Worm (Caenorhabditis elegans) whole organism, L2 larva: ENCODE results near the gene srd-50.

Experiments
- C34F6.9 ChIP-seq: fragments of 150-350 bp; optimal IDR thresholded peaks from 2 replicates; lab custom pipeline; 2014; ENCODE audit warnings: missing biosample characterization, missing genetic modification characterization
- F13H6.1 ChIP-seq: sonication (generic microtip); optimal IDR thresholded peaks from 2 replicates; lab custom pipeline; 2016; ENCODE audit warnings: missing genetic modification characterization, missing compliant biosample characterization
- R02D3.7 ChIP-seq: fragments of 150-350 bp; optimal IDR thresholded peaks from 2 replicates; lab custom pipeline; 2014; ENCODE audit warnings: missing biosample characterization, missing genetic modification characterization
- Y55F3AM.14 ChIP-seq: fragments of 200-800 bp; sonication (Bioruptor generic); optimal IDR thresholded peaks from 2 replicates; lab custom pipeline; 2018; ENCODE audit warnings: mild to moderate bottlenecking, missing genetic modification characterization, missing compliant biosample characterization
- ZK546.5 ChIP-seq: sonication (generic microtip); optimal IDR thresholded peaks from 2 replicates; lab custom pipeline; 2017; ENCODE audit warnings: missing biosample characterization, missing genetic modification characterization
- alr-1 ChIP-seq: fragments of 150-350 bp; optimal IDR thresholded peaks from 2 replicates; lab custom pipeline; 2014; ENCODE audit warnings: missing biosample characterization, missing genetic modification characterization
- aly-2 ChIP-seq: fragments of 150-350 bp; optimal IDR thresholded peaks from 2 replicates; lab custom pipeline; 2014; ENCODE audit warnings: missing biosample characterization, missing genetic modification characterization
- ama-1 ChIP-seq: fragments of 150-350 bp; optimal IDR thresholded peaks from 2 replicates; lab custom pipeline; 2018; ENCODE audit warnings: inconsistent platforms
- blmp-1 ChIP-seq: sonication (generic microtip); optimal IDR thresholded peaks from 2 replicates; lab custom pipeline; 2017; ENCODE audit warnings: missing genetic modification characterization, mild to moderate bottlenecking, missing compliant biosample characterization, antibody characterized with exemption, moderate library complexity; ENCODE audit not compliant: insufficient read depth
- ceh-16 ChIP-seq: fragments of 150-350 bp; optimal IDR thresholded peaks from 2 replicates; lab custom pipeline; 2014; ENCODE audit warnings: missing biosample characterization, missing genetic modification characterization
- ceh-82 ChIP-seq: fragments of 150-350 bp; optimal IDR thresholded peaks from 2 replicates; lab custom pipeline; 2014; ENCODE audit warnings: missing biosample characterization, missing genetic modification characterization
- crh-2 ChIP-seq: sonication (generic microtip); optimal IDR thresholded peaks from 2 replicates; lab custom pipeline; 2017; ENCODE audit warnings: missing biosample characterization, missing genetic modification characterization
- dmd-4 ChIP-seq: sonication (generic microtip); optimal IDR thresholded peaks from 2 replicates; lab custom pipeline; 2017; ENCODE audit warnings: missing biosample characterization, missing genetic modification characterization
- egl-27 ChIP-seq: sonication (generic microtip); optimal IDR thresholded peaks from 3 replicates; lab custom pipeline; 2017; ENCODE audit warnings: missing biosample characterization, missing genetic modification reagents, missing genetic modification characterization
- elt-1 ChIP-seq: fragments of 150-350 bp; optimal IDR thresholded peaks from 2 replicates; lab custom pipeline; 2014; ENCODE audit warnings: missing biosample characterization, missing genetic modification characterization
- elt-3 ChIP-seq: sonication (generic microtip); optimal IDR thresholded peaks from 2 replicates; lab custom pipeline; 2017; ENCODE audit warnings: missing biosample characterization, missing genetic modification characterization
- fos-1 ChIP-seq: fragments of 150-350 bp; optimal IDR thresholded peaks from 2 replicates; lab custom pipeline; 2014; ENCODE audit warnings: missing biosample characterization, missing genetic modification characterization
- gmeb-1 ChIP-seq: fragments of 150-350 bp; optimal IDR thresholded peaks from 2 replicates; lab custom pipeline; 2014; ENCODE audit warnings: missing biosample characterization, missing genetic modification characterization
- lin-11 ChIP-seq: fragments of 150-350 bp; sonication (generic microtip); optimal IDR thresholded peaks from 2 replicates; lab custom pipeline; 2014; ENCODE audit warnings: missing biosample characterization, missing genetic modification characterization, inconsistent platforms, mixed read lengths
- lin-13 ChIP-seq: fragments of 150-350 bp; optimal IDR thresholded peaks from 2 replicates; lab custom pipeline; 2014; ENCODE audit warnings: missing biosample characterization, missing genetic modification reagents, missing genetic modification characterization
- lin-39 ChIP-seq: fragments of 150-350 bp; optimal IDR thresholded peaks from 2 replicates; lab custom pipeline; 2014; ENCODE audit warnings: missing biosample characterization, missing genetic modification reagents, missing genetic modification characterization
- lsy-2 ChIP-seq, 2 experiments: fragments of 150-350 bp in 1 of 2; sonication (generic microtip) in 1 of 2; optimal IDR thresholded peaks; 2 replicates each; lab custom pipeline; 2014 to 2017; ENCODE audit warnings: missing biosample characterization in 2 of 2, missing genetic modification characterization in 2 of 2
- mab-5 ChIP-seq: fragments of 150-350 bp; optimal IDR thresholded peaks from 2 replicates; lab custom pipeline; 2014; ENCODE audit warnings: missing biosample characterization, missing genetic modification characterization
- mbf-1 ChIP-seq: sonication (generic microtip); optimal IDR thresholded peaks from 2 replicates; lab custom pipeline; 2017; ENCODE audit warnings: missing biosample characterization, missing genetic modification characterization
- mdl-1 ChIP-seq, 2 experiments: fragments of 150-350 bp in 1 of 2; sonication (generic microtip) in 1 of 2; optimal IDR thresholded peaks; 2 replicates each; lab custom pipeline; 2017; ENCODE audit warnings: missing biosample characterization in 2 of 2, missing genetic modification characterization in 2 of 2
- nhr-10 ChIP-seq: sonication (generic microtip); optimal IDR thresholded peaks from 2 replicates; lab custom pipeline; 2017; ENCODE audit warnings: missing biosample characterization, missing genetic modification characterization
- nhr-11 ChIP-seq: fragments of 150-350 bp; optimal IDR thresholded peaks from 2 replicates; lab custom pipeline; 2014; ENCODE audit warnings: missing biosample characterization, missing genetic modification characterization
- nhr-12 ChIP-seq: fragments of 150-350 bp; optimal IDR thresholded peaks from 2 replicates; lab custom pipeline; 2014; ENCODE audit warnings: missing biosample characterization, missing genetic modification characterization
- nhr-129 ChIP-seq: fragments of 150-350 bp; optimal IDR thresholded peaks from 2 replicates; lab custom pipeline; 2014; ENCODE audit warnings: missing biosample characterization, missing genetic modification characterization
- nhr-21 ChIP-seq: fragments of 150-350 bp; optimal IDR thresholded peaks from 2 replicates; lab custom pipeline; 2014; ENCODE audit warnings: missing biosample characterization, missing genetic modification characterization
- nhr-23 ChIP-seq: fragments of 150-350 bp; optimal IDR thresholded peaks from 2 replicates; lab custom pipeline; 2014; ENCODE audit warnings: missing biosample characterization, missing genetic modification reagents, missing genetic modification characterization
- nhr-237 ChIP-seq: fragments of 150-350 bp; optimal IDR thresholded peaks from 2 replicates; lab custom pipeline; 2014; ENCODE audit warnings: missing biosample characterization, missing genetic modification characterization
- nhr-25 ChIP-seq: fragments of 150-350 bp; sonication (generic microtip); optimal IDR thresholded peaks from 3 replicates; lab custom pipeline; 2014; ENCODE audit warnings: missing biosample characterization, missing genetic modification characterization
- nhr-6 ChIP-seq: fragments of 150-350 bp; optimal IDR thresholded peaks from 2 replicates; lab custom pipeline; 2014; ENCODE audit warnings: missing biosample characterization, missing genetic modification characterization
- nhr-77 ChIP-seq: fragments of 150-350 bp; optimal IDR thresholded peaks from 2 replicates; lab custom pipeline; 2014; ENCODE audit warnings: missing biosample characterization, missing genetic modification characterization
- peb-1 ChIP-seq: fragments of 150-350 bp; optimal IDR thresholded peaks from 2 replicates; lab custom pipeline; 2014; ENCODE audit warnings: missing biosample characterization, missing genetic modification characterization
- sem-4 ChIP-seq: fragments of 150-350 bp; optimal IDR thresholded peaks from 2 replicates; lab custom pipeline; 2014; ENCODE audit warnings: missing biosample characterization, missing genetic modification reagents, missing genetic modification characterization
- skn-1 ChIP-seq: sonication (generic microtip); optimal IDR thresholded peaks from 2 replicates; lab custom pipeline; 2017; ENCODE audit warnings: missing biosample characterization, missing genetic modification characterization
- sma-3 ChIP-seq: sonication (generic microtip); optimal IDR thresholded peaks from 2 replicates; lab custom pipeline; 2016; ENCODE audit warnings: missing genetic modification reagents, missing genetic modification characterization, missing compliant biosample characterization
- sma-9 ChIP-seq, 2 experiments: fragments of 150-350 bp in 1 of 2; sonication (generic microtip) in 1 of 2; optimal IDR thresholded peaks; 2 replicates each; lab custom pipeline; 2014 to 2016; ENCODE audit warnings: missing genetic modification characterization in 2 of 2, mild to moderate bottlenecking in 1 of 2, missing biosample characterization in 1 of 2, missing compliant biosample characterization in 1 of 2, missing genetic modification reagents in 1 of 2, moderate library complexity in 1 of 2
- snpc-4 ChIP-seq: fragments of 150-350 bp; optimal IDR thresholded peaks from 2 replicates; lab custom pipeline; 2014; ENCODE audit warnings: missing biosample characterization, missing genetic modification characterization
- unc-39 ChIP-seq: fragments of 150-350 bp; optimal IDR thresholded peaks from 2 replicates; lab custom pipeline; 2014; ENCODE audit warnings: missing biosample characterization, missing genetic modification characterization
- unc-55 ChIP-seq: fragments of 150-350 bp; sonication (generic microtip); optimal IDR thresholded peaks from 3 replicates; lab custom pipeline; 2014; ENCODE audit warnings: missing biosample characterization, missing genetic modification reagents, missing genetic modification characterization
- unc-62 ChIP-seq: fragments of 150-350 bp; optimal IDR thresholded peaks from 2 replicates; lab custom pipeline; 2014; ENCODE audit warnings: missing biosample characterization, missing genetic modification reagents, missing genetic modification characterization
- zag-1 ChIP-seq: fragments of 150-350 bp; optimal IDR thresholded peaks from 2 replicates; lab custom pipeline; 2014; ENCODE audit warnings: missing biosample characterization, missing genetic modification characterization
- ztf-1 ChIP-seq: fragments of 200-800 bp; sonication (Bioruptor generic); conservative IDR thresholded peaks from 2 replicates; pipeline ENCODE4 v1.3.6; 2022; ENCODE audit warnings: missing genetic modification characterization, missing compliant biosample characterization
- ztf-11 ChIP-seq: sonication (generic microtip); optimal IDR thresholded peaks from 2 replicates; lab custom pipeline; 2017; ENCODE audit warnings: missing biosample characterization, missing genetic modification characterization
- ztf-4 ChIP-seq: fragments of 150-350 bp; optimal IDR thresholded peaks from 2 replicates; lab custom pipeline; 2014; ENCODE audit warnings: missing biosample characterization, missing genetic modification characterization

srd-50 gene

DNA sequence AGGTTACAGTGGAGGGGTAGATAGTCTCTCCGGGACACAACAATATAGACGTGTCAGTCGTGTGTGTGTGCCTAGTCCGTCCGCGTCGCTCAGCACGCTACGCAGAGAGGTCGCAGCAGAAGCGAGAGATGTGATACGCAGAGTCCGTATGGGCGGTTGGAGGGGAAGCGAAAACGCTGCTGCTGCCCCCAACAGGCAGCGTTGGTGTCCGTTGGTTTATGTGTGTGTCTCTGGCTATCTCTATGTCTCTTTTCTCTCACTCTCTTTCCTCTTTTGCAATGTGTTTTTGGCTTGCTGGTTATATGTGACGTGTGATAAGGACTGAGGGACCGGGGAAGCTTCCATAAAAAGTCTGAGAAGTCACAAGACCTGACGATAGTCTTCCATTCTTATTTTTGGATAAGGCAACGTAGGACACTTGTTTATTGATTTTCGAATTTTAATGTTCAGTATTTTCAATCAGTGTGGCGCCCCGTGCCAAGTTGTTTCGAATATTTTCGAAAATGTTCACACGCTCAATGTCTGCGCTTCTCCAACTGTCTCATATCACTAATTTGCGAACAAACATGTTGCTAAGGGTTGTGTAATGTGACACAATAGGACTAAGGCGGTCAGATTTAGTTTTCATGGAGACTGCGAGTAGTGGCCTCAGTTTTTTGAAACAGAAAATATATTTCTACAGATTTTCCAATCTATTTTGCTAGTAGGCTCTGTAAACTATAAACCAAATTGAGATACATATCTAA, 45.9 kb upstream of the srd-50 start, which contains the start of gene pab-2:
Gene pab-2 (minus strand): TSS at position 69 of the 746 bp plus-strand sequence.
- TF ChIP-seq nhr-23 (no peak), F13H6.1 (tag; lab: Kevin White, UChicago) (peak; percentile 92), elt-1 (peak; percentile 12), nhr-11 (tag; lab: Kevin White, UChicago) (no peak), nhr-12 (no peak), lin-11 (tag; lab: Kevin White, UChicago) (peak; percentile 43), ZK546.5 (tag; lab: Kevin White, UChicago) (no peak), unc-39 (tag; lab: Kevin White, UChicago) (no peak), unc-55 (GFP tag; lab: Kevin White, UChicago) (peak; percentile 81), nhr-77 (no peak), zag-1 (peak; percentile 81), nhr-10 (tag; lab: Kevin White, UChicago) (no peak), mbf-1 (no peak), blmp-1 (tag; lab: Kevin White, UChicago) (peak; percentile 54), ztf-11 (tag; lab: Kevin White, UChicago) (no peak), nhr-6 (peak; percentile 43), fos-1 (tag; lab: Kevin White, UChicago) (peak; percentile 89), ceh-16 (tag; lab: Kevin White, UChicago) (peak; percentile 45), alr-1 (tag; lab: Kevin White, UChicago) (no peak), aly-2 (tag; lab: Kevin White, UChicago) (no peak), nhr-237 (no peak), mdl-1 (tag; optimal IDR thresholded peaks at IDR 0.05; lab: Kevin White, UChicago) (peak; percentile 59 to 70), lin-39 (tag; lab: Kevin White, UChicago) (no peak), lsy-2 (tag; optimal IDR thresholded peaks at IDR 0.05; lab: Kevin White, UChicago) (peak; percentile 4 to 70), ztf-1 (GFP tag; lab: Robert Waterston, UW) (no peak), unc-62 (GFP tag; lab: Kevin White, UChicago) (no peak), gmeb-1 (tag; lab: Kevin White, UChicago) (peak; percentile 53), lin-13 (GFP tag; lab: Kevin White, UChicago) (peak; percentile 25), nhr-21 (peak; percentile 81), nhr-129 (tag; lab: Kevin White, UChicago) (peak; percentile 79), snpc-4 (tag; lab: Kevin White, UChicago) (peak; percentile 61), nhr-25 (tag; lab: Kevin White, UChicago) (peak; percentile 55), mab-5 (peak; percentile 74), sma-9 (GFP tag; optimal IDR thresholded peaks at IDR 0.05; lab: Kevin White, UChicago) (peak; percentile 87), sma-9 (tag; optimal IDR thresholded peaks at IDR 0.05; lab: Kevin White, UChicago) (no peak), ceh-82 (tag; lab: Kevin White, UChicago) (peak; percentile 36), R02D3.7 (no peak), elt-3 (tag; lab: Kevin White, UChicago) (no peak), egl-27 (tag; lab: Kevin White, UChicago) (peak; percentile 77), C34F6.9 (tag; lab: Kevin White, UChicago) (peak; percentile 77), crh-2 (peak; percentile 83), sma-3 (peak; percentile 82), ama-1 (no peak), sem-4 (tag; lab: Kevin White, UChicago) (peak; percentile 45), ztf-4 (no peak), peb-1 (tag; lab: Kevin White, UChicago) (no peak), dmd-4 (tag; lab: Kevin White, UChicago) (no peak), Y55F3AM.14 (GFP tag; lab: Kevin White, UChicago) (peak; percentile 73), skn-1 (tag; lab: Kevin White, UChicago) (no peak)
